Worm (Caenorhabditis elegans) whole organism, L4 larva: ENCODE data around the gene T23B12.5.

ENCODE experiments used
- R02D3.7 ChIP-seq: fragments of 150-350 bp; sonication (generic microtip); optimal IDR thresholded peaks from 3 replicates; lab custom pipeline; 2014; ENCODE audit warnings: missing biosample characterization, missing genetic modification characterization
- Y48G9A.11 ChIP-seq: fragments of 200-800 bp; sonication (Bioruptor generic); IDR thresholded peaks from 2 replicates; pipeline ENCODE4 v1.3.6; 2022; ENCODE audit warnings: missing genetic modification reagents, missing genetic modification characterization, missing compliant biosample characterization
- ZK546.5 ChIP-seq, 2 experiments: sonication (generic microtip); optimal IDR thresholded peaks; 2 replicates each; lab custom pipeline; 2017; ENCODE audit warnings: missing biosample characterization in 2 of 2, missing genetic modification characterization in 2 of 2
- aha-1 ChIP-seq: fragments of 150-350 bp; peaks from one replicate; lab custom pipeline; 2014; ENCODE audit warnings: missing biosample characterization, missing genetic modification characterization
- aly-2 ChIP-seq: sonication (generic microtip); optimal IDR thresholded peaks from 2 replicates; lab custom pipeline; 2018; ENCODE audit warnings: missing biosample characterization, missing genetic modification characterization
- ceh-20 ChIP-seq: fragments of 200-800 bp; sonication (Bioruptor generic); IDR thresholded peaks from 2 replicates; pipeline ENCODE4 v1.3.6; 2022; ENCODE audit warnings: missing genetic modification reagents, missing genetic modification characterization, missing compliant biosample characterization
- ceh-32 ChIP-seq: sonication (generic microtip); optimal IDR thresholded peaks from 2 replicates; lab custom pipeline; 2016; ENCODE audit warnings: mild to moderate bottlenecking, missing genetic modification characterization, missing compliant biosample characterization; ENCODE audit not compliant: poor library complexity
- cey-2 ChIP-seq: sonication (generic microtip); optimal IDR thresholded peaks from 3 replicates; lab custom pipeline; 2017; ENCODE audit warnings: missing genetic modification characterization, mild to moderate bottlenecking, missing compliant biosample characterization, antibody characterized with exemption, borderline replicate concordance; ENCODE audit not compliant: insufficient read depth
- daf-16 ChIP-seq, 3 experiments: sonication (generic microtip); optimal IDR thresholded peaks; 2 replicates each; lab custom pipeline; 2016 to 2017; ENCODE audit warnings: missing genetic modification characterization in 3 of 3, missing genetic modification reagents in 3 of 3, mild to moderate bottlenecking in 2 of 3, missing compliant biosample characterization in 2 of 3, missing biosample characterization in 1 of 3, moderate library complexity in 1 of 3
- dmd-6 ChIP-seq: fragments of 200-800 bp; sonication (Bioruptor generic); IDR thresholded peaks from 2 replicates; pipeline ENCODE4 v1.3.6; 2022; ENCODE audit warnings: missing genetic modification reagents, missing genetic modification characterization, missing compliant biosample characterization
- duxl-1 ChIP-seq: sonication (generic microtip); optimal IDR thresholded peaks from 2 replicates; lab custom pipeline; 2016; ENCODE audit warnings: mild to moderate bottlenecking, missing genetic modification characterization, moderate library complexity, missing compliant biosample characterization; ENCODE audit not compliant: poor library complexity
- dve-1 ChIP-seq: sonication (generic microtip); optimal IDR thresholded peaks from 2 replicates; lab custom pipeline; 2017; ENCODE audit warnings: antibody characterized with exemption, mild to moderate bottlenecking, missing genetic modification characterization, missing compliant biosample characterization; ENCODE audit not compliant: insufficient read depth
- gei-8 ChIP-seq: fragments of 200-800 bp; sonication (Bioruptor generic); optimal IDR thresholded peaks from 2 replicates; lab custom pipeline; 2018; ENCODE audit warnings: mild to moderate bottlenecking, missing genetic modification characterization, missing compliant biosample characterization
- hlh-11 ChIP-seq: fragments of 200-800 bp; sonication (Bioruptor generic); optimal IDR thresholded peaks from 2 replicates; lab custom pipeline; 2018; ENCODE audit warnings: mild to moderate bottlenecking, missing genetic modification characterization, missing compliant biosample characterization
- hlh-30 ChIP-seq: sonication (generic microtip); optimal IDR thresholded peaks from 2 replicates; lab custom pipeline; 2017; ENCODE audit warnings: antibody characterized with exemption, mild to moderate bottlenecking, missing genetic modification characterization, missing compliant biosample characterization; ENCODE audit not compliant: insufficient read depth
- hmg-1.1 ChIP-seq: fragments of 200-800 bp; sonication (Bioruptor generic); IDR thresholded peaks from 2 replicates; pipeline ENCODE4 v1.3.6; 2022; ENCODE audit warnings: missing genetic modification reagents, missing genetic modification characterization, missing compliant biosample characterization
- lsy-2 ChIP-seq, 2 experiments: fragments of 150-350 bp in 1 of 2; sonication (generic microtip) in 1 of 2; optimal IDR thresholded peaks; 2 replicates each; lab custom pipeline; 2014 to 2017; ENCODE audit warnings: missing biosample characterization in 2 of 2, missing genetic modification characterization in 2 of 2
- mep-1 ChIP-seq: fragments of 150-350 bp; sonication (generic microtip); optimal IDR thresholded peaks from 3 replicates; lab custom pipeline; 2014; ENCODE audit warnings: missing biosample characterization, missing genetic modification characterization
- mes-2 ChIP-seq: sonication (generic microtip); optimal IDR thresholded peaks from 2 replicates; lab custom pipeline; 2016; ENCODE audit warnings: missing genotype, mild to moderate bottlenecking, missing genetic modification characterization, missing compliant biosample characterization; ENCODE audit not compliant: poor library complexity, severe bottlenecking
- mxl-3 ChIP-seq: fragments of 200-800 bp; sonication (Bioruptor generic); optimal IDR thresholded peaks from 2 replicates; lab custom pipeline; 2018; ENCODE audit warnings: mild to moderate bottlenecking, missing genetic modification characterization, missing compliant biosample characterization
- nhr-25 ChIP-seq: sonication (generic microtip); optimal IDR thresholded peaks from 2 replicates; lab custom pipeline; 2017; ENCODE audit warnings: missing genetic modification characterization, mild to moderate bottlenecking, missing compliant biosample characterization, antibody characterized with exemption, moderate library complexity, borderline replicate concordance; ENCODE audit not compliant: insufficient read depth
- nhr-28 ChIP-seq: fragments of 150-350 bp; optimal IDR thresholded peaks from 2 replicates; lab custom pipeline; 2014; ENCODE audit warnings: missing biosample characterization, missing genetic modification characterization
- nhr-48 ChIP-seq: sonication (generic microtip); optimal IDR thresholded peaks from 2 replicates; lab custom pipeline; 2016; ENCODE audit warnings: mild to moderate bottlenecking, missing genetic modification characterization, missing compliant biosample characterization
- nhr-6 ChIP-seq: fragments of 150-350 bp; optimal IDR thresholded peaks from 2 replicates; lab custom pipeline; 2014; ENCODE audit warnings: missing biosample characterization, missing genetic modification characterization
- nhr-77 ChIP-seq: fragments of 150-350 bp; optimal IDR thresholded peaks from 2 replicates; lab custom pipeline; 2014; ENCODE audit warnings: missing biosample characterization, missing genetic modification characterization
- pha-4 ChIP-seq, 2 experiments: fragments of 150-350 bp in 1 of 2; fragments of 200-800 bp in 1 of 2; sonication (Bioruptor generic) in 1 of 2; IDR thresholded peaks in 1 of 2; optimal IDR thresholded peaks in 1 of 2; 2 replicates each; pipeline versions ENCODE4 v1.3.6 to Lab custom; 2014 to 2022; ENCODE audit warnings: missing genetic modification characterization in 2 of 2, missing genetic modification reagents in 2 of 2, missing biosample characterization in 1 of 2, missing compliant biosample characterization in 1 of 2
- pqm-1 ChIP-seq: sonication (generic microtip); optimal IDR thresholded peaks from 2 replicates; lab custom pipeline; 2017; ENCODE audit warnings: missing biosample characterization, missing genetic modification characterization
- sdz-12 ChIP-seq: fragments of 200-800 bp; sonication (Bioruptor generic); optimal IDR thresholded peaks from 2 replicates; lab custom pipeline; 2018; ENCODE audit warnings: mild to moderate bottlenecking, missing genetic modification characterization, missing compliant biosample characterization
- spr-1 ChIP-seq: sonication (generic microtip); optimal IDR thresholded peaks from 2 replicates; lab custom pipeline; 2016; ENCODE audit warnings: mild to moderate bottlenecking, missing genetic modification characterization, missing compliant biosample characterization
- unc-62 ChIP-seq, 3 experiments: fragments of 150-350 bp in 1 of 3; sonication (generic microtip); optimal IDR thresholded peaks in 2 of 3; peaks in 1 of 3; 1 replicate in 1 of 3; 2 replicates in 2 of 3; lab custom pipeline; 2014 to 2017; ENCODE audit warnings: missing biosample characterization in 3 of 3, missing genetic modification characterization in 3 of 3, missing genetic modification reagents in 3 of 3, missing genotype in 1 of 3
- vab-7 ChIP-seq: fragments of 200-800 bp; sonication (Bioruptor generic); IDR thresholded peaks from 2 replicates; pipeline ENCODE4 v1.3.6; 2022; ENCODE audit warnings: missing genetic modification reagents, missing genetic modification characterization, missing compliant biosample characterization
- ztf-7 ChIP-seq: fragments of 150-350 bp; optimal IDR thresholded peaks from 2 replicates; lab custom pipeline; 2014; ENCODE audit warnings: missing biosample characterization, missing genetic modification characterization

The T23B12.5 gene

ce11 chrV:8445636-8446035 lies 2.2 kb downstream of the T23B12.5 start:
- TF ChIP-seq mxl-3 (GFP tag; lab: Kevin White, UChicago) (peak; percentile 10), dve-1 (tag; lab: Kevin White, UChicago) (peak; percentile 69), hlh-11 (tag; lab: Kevin White, UChicago) (peak; percentile 76), lsy-2 (tag; optimal IDR thresholded peaks at IDR 0.05; lab: Kevin White, UChicago) (peak in 1 of 2 experiments; percentile 24), dmd-6 (GFP tag; lab: Robert Waterston, UW) (peak; percentile 59), nhr-6 (tag; lab: Kevin White, UChicago) (peak; percentile 56), R02D3.7 (no peak), nhr-25 (peak; percentile 48), sdz-12 (no peak), nhr-77 (tag; lab: Kevin White, UChicago) (peak; percentile 23), mep-1 (tag; lab: Kevin White, UChicago) (peak; percentile 38), ceh-32 (tag; lab: Kevin White, UChicago) (no peak), aly-2 (no peak), nhr-28 (tag; lab: Kevin White, UChicago) (peak; percentile 88), ceh-20 (GFP tag; lab: Robert Waterston, UW) (no peak), daf-16 (GFP tag; optimal IDR thresholded peaks at IDR 0.05; lab: Kevin White, UChicago) (no peak), daf-16 (tag; optimal IDR thresholded peaks at IDR 0.05; lab: Kevin White, UChicago) (peak; percentile 83), pha-4 (GFP tag; IDR thresholded peaks at IDR 0.05; lab: Robert Waterston, UW) (no peak), pha-4 (tag; optimal IDR thresholded peaks at IDR 0.05; lab: Kevin White, UChicago) (peak; percentile 2), duxl-1 (tag; lab: Kevin White, UChicago) (no peak), aha-1 (tag; lab: Kevin White, UChicago) (peak; percentile 42), pqm-1 (tag; lab: Kevin White, UChicago) (peak; percentile 56)

ce11 chrV:8444357-8444856 lies 3.4 kb downstream of the T23B12.5 start, which contains the start of gene lmd-3:
lmd-3 (minus strand) TSS chrV:8444806.
- TF ChIP-seq Y48G9A.11 = no peak
- peak; percentile 60 for TF ChIP-seq hlh-30 (tag; lab: Kevin White, UChicago)
- TF ChIP-seq cey-2 (tag; lab: Kevin White, UChicago) = no peak
- TF ChIP-seq vab-7 = no peak
- no peak for TF ChIP-seq ZK546.5 (tag; optimal IDR thresholded peaks at IDR 0.05; lab: Kevin White, UChicago)
- no peak for TF ChIP-seq gei-8
- TF ChIP-seq spr-1 (tag; lab: Kevin White, UChicago) = no peak
- TF ChIP-seq aha-1 (tag; lab: Kevin White, UChicago) = peak; percentile 32
- no peak for TF ChIP-seq ztf-7

- TF ChIP-seq unc-62 (GFP tag; optimal IDR thresholded peaks at IDR 0.05 in 1 of 2; lab: Kevin White, UChicago) (peak in 1 of 2 experiments; percentile 92), unc-62 (tag; optimal IDR thresholded peaks at IDR 0.05; lab: Kevin White, UChicago) (no peak), vab-7 (no peak)
These were observed 10.5 kb downstream of the T23B12.5 start for ce11 chrV:8437358-8437757.

ce11 chrV:8435292-8435691 lies 12.5 kb downstream of the T23B12.5 start:
- TF ChIP-seq nhr-48 (no peak), aha-1 (tag; lab: Kevin White, UChicago) (peak; percentile 49), mes-2 (tag; lab: Kevin White, UChicago) (no peak), hmg-1.1 (GFP tag; lab: Robert Waterston, UW) (0 out of 2 replicates have a peak, but pooled peaks have one; percentile 22)
